Worm (Caenorhabditis elegans) whole organism, L4/young adult: ENCODE results near the gene pmk-3.

Experiments used
- W03F9.2 ChIP-seq: fragments of 150-350 bp; optimal IDR thresholded peaks from 2 replicates; lab custom pipeline; 2014; ENCODE audit warnings: missing biosample characterization, missing genetic modification characterization
- him-1 ChIP-seq: sonication (generic microtip); optimal IDR thresholded peaks from 2 replicates; lab custom pipeline; 2016; ENCODE audit warnings: missing genotype, missing genetic modification reagents, missing genetic modification characterization, missing compliant biosample characterization

ce11 chrIV:8142735-8143550, 3.9 kb downstream of the pmk-3 start, which contains the start of gene pmk-2:
- no peak for TF ChIP-seq him-1 (tag; lab: Kevin White, UChicago)
- TF ChIP-seq W03F9.2 (tag; lab: Kevin White, UChicago) = no peak
